Fruit fly (Drosophila melanogaster): ENCODE data around the gene CG17600.

DNA sequence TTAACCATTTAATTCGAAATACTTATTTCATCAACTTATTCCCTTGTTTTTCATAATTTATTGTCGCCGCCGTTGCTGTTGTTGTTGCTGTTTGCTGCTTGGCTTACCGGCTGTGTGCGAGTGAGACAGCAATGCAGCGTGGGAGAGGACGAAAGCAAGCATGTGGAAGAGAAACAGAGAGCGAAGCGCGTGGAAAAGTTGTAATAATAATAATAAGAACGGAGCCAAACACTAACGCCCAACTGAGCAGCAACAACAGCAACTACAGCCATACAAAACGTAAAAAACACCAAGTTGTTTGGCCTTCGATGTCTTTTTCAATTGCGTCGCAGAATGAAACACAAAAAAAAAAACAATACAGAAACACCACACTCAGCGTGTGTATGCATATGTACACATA, 33.9 kb upstream of the CG17600 start:
- no peak for TF ChIP-seq CG8478 (optimal IDR thresholded peaks at IDR 0.05)
- TF ChIP-seq CTCF (optimal IDR thresholded peaks at IDR 0.05), result no peak

Data from S2 (cell line).